Worm (Caenorhabditis elegans): Measurements from ENCODE around the gene C05G5.2.

Gene C05G5.2

ce11 chrX:14721098-14721497 lies 26.0 kb upstream of the C05G5.2 start, which contains the start of gene F33C8.2:
F33C8.2 (plus strand) TSS chrX:14721398.
- TF ChIP-seq skn-1 (tag; optimal IDR thresholded peaks at IDR 0.05): no peak
- no peak for TF ChIP-seq ceh-82 (tag; optimal IDR thresholded peaks at IDR 0.05)
- TF ChIP-seq nhr-77 (tag; optimal IDR thresholded peaks at IDR 0.05): no peak
- no peak for TF ChIP-seq fkh-10 (GFP tag; optimal IDR thresholded peaks at IDR 0.05)
- no peak for TF ChIP-seq lsy-12 (tag; optimal IDR thresholded peaks at IDR 0.05)
- no peak for TF ChIP-seq nhr-25 (tag; optimal IDR thresholded peaks at IDR 0.05)
- TF ChIP-seq jun-1 (tag; optimal IDR thresholded peaks at IDR 0.05): no peak
- TF ChIP-seq mml-1 (tag; optimal IDR thresholded peaks at IDR 0.05): no peak
- TF ChIP-seq nhr-67 (tag; optimal IDR thresholded peaks at IDR 0.05): no peak
- TF ChIP-seq aly-2 (tag; optimal IDR thresholded peaks at IDR 0.05): no peak
- TF ChIP-seq fkh-2 (tag; optimal IDR thresholded peaks at IDR 0.05): no peak
- TF ChIP-seq elt-3 (tag; optimal IDR thresholded peaks at IDR 0.05): no peak
- no peak for TF ChIP-seq ztf-11 (tag; optimal IDR thresholded peaks at IDR 0.05)
- no peak for TF ChIP-seq daf-12 (tag; optimal IDR thresholded peaks at IDR 0.05)
- TF ChIP-seq egl-5 (tag; optimal IDR thresholded peaks at IDR 0.05): no peak

ce11 chrX:14724935-14725334 lies 22.2 kb upstream of the C05G5.2 start:
- TF ChIP-seq ama-1 (optimal IDR thresholded peaks at IDR 0.05): no peak
- no peak for TF ChIP-seq daf-12 (tag; optimal IDR thresholded peaks at IDR 0.05)
- TF ChIP-seq tbx-2 (tag; optimal IDR thresholded peaks at IDR 0.05): no peak
- no peak for TF ChIP-seq R02D3.7 (tag; optimal IDR thresholded peaks at IDR 0.05)
- TF ChIP-seq nhr-67 (tag; optimal IDR thresholded peaks at IDR 0.05): no peak
- no peak for TF ChIP-seq ztf-11 (tag; optimal IDR thresholded peaks at IDR 0.05)
- TF ChIP-seq mml-1 (tag; optimal IDR thresholded peaks at IDR 0.05): no peak
- no peak for TF ChIP-seq skn-1 (tag; optimal IDR thresholded peaks at IDR 0.05)
- no peak for TF ChIP-seq pqm-1 (tag; optimal IDR thresholded peaks at IDR 0.05)
- no peak for TF ChIP-seq egl-5 (tag; optimal IDR thresholded peaks at IDR 0.05)
- no peak for TF ChIP-seq elt-3 (tag; optimal IDR thresholded peaks at IDR 0.05)
- no peak for TF ChIP-seq ztf-4 (tag; optimal IDR thresholded peaks at IDR 0.05)
- TF ChIP-seq fkh-2 (tag; optimal IDR thresholded peaks at IDR 0.05): no peak

- TF ChIP-seq ZK546.5 (tag; optimal IDR thresholded peaks at IDR 0.05): no peak
- TF ChIP-seq eor-1 (tag; optimal IDR thresholded peaks at IDR 0.05): no peak
- no peak for TF ChIP-seq sea-2 (GFP tag; optimal IDR thresholded peaks at IDR 0.05)
- TF ChIP-seq nfya-1 (tag; optimal IDR thresholded peaks at IDR 0.05; ENCODE audit: insufficient read depth): no peak
- TF ChIP-seq skn-1 (tag; optimal IDR thresholded peaks at IDR 0.05): no peak
- TF ChIP-seq pqm-1 (tag; optimal IDR thresholded peaks at IDR 0.05): no peak
- TF ChIP-seq nhr-28 (tag; optimal IDR thresholded peaks at IDR 0.05): no peak
- no peak for TF ChIP-seq tbx-2 (tag; optimal IDR thresholded peaks at IDR 0.05)
- TF ChIP-seq ceh-9 (tag; optimal IDR thresholded peaks at IDR 0.05): no peak
- no peak for TF ChIP-seq fkh-10 (GFP tag; optimal IDR thresholded peaks at IDR 0.05)
- TF ChIP-seq zag-1 (tag; optimal IDR thresholded peaks at IDR 0.05): no peak
- TF ChIP-seq R02D3.7 (tag; optimal IDR thresholded peaks at IDR 0.05): no peak
- no peak for TF ChIP-seq nhr-67 (tag; optimal IDR thresholded peaks at IDR 0.05)
- no peak for TF ChIP-seq nhr-237 (tag; optimal IDR thresholded peaks at IDR 0.05)
- no peak for TF ChIP-seq nhr-12 (tag; optimal IDR thresholded peaks at IDR 0.05)
- TF ChIP-seq elt-2 (tag; optimal IDR thresholded peaks at IDR 0.05): no peak
- no peak for TF ChIP-seq mml-1 (tag; optimal IDR thresholded peaks at IDR 0.05)
- no peak for TF ChIP-seq fkh-2 (tag; optimal IDR thresholded peaks at IDR 0.05)
These were observed 17.8 kb upstream of the C05G5.2 start, which contains the start of gene tsp-8 for ce11 chrX:14729319-14729718. tsp-8 (minus strand) TSS chrX:14729503.

- TF ChIP-seq daf-12 (tag; optimal IDR thresholded peaks at IDR 0.05): no peak
- TF ChIP-seq unc-62 (GFP tag; optimal IDR thresholded peaks at IDR 0.05): no peak
- no peak for TF ChIP-seq pha-4 (tag; optimal IDR thresholded peaks at IDR 0.05)
- no peak for TF ChIP-seq nhr-77 (tag; optimal IDR thresholded peaks at IDR 0.05)
- no peak for TF ChIP-seq unc-39 (tag; optimal IDR thresholded peaks at IDR 0.05)
- no peak for TF ChIP-seq mml-1 (tag; optimal IDR thresholded peaks at IDR 0.05)
These were observed 15.2 kb upstream of the C05G5.2 start, which contains the start of gene F33C8.4 for ce11 chrX:14731828-14732331. F33C8.4 (plus strand) TSS chrX:14732281.

ce11 chrX:14736220-14736619 lies 10.9 kb upstream of the C05G5.2 start:
- TF ChIP-seq pqm-1 (tag; optimal IDR thresholded peaks at IDR 0.05) (no peak), egl-27 (tag; optimal IDR thresholded peaks at IDR 0.05) (no peak), nhr-76 (tag; optimal IDR thresholded peaks at IDR 0.05) (no peak), fkh-2 (tag; optimal IDR thresholded peaks at IDR 0.05) (no peak), mdl-1 (tag; optimal IDR thresholded peaks at IDR 0.05) (no peak), skn-1 (tag; optimal IDR thresholded peaks at IDR 0.05) (no peak), elt-3 (tag; optimal IDR thresholded peaks at IDR 0.05) (no peak), nhr-77 (tag; optimal IDR thresholded peaks at IDR 0.05) (no peak)

All from whole organism, L3 larva.